In genomic region chrX:16995149-16995885, ce11 we compare ENCODE assay signal across 1 worm cellular context.
A peak's percentile ranks its signal among the peaks of the same experiment; 100 is the strongest.
TF ChIP-seq lines count a peak whose summit lies in the region.

No protein-coding gene starts in this region.

TF ChIP-seq in whole organism, L1 larva, 84 proteins besides CTCF, POLR2A, EP300 and RAD21 (continued from another document):
- TF ChIP-seq pag-3 (tag; optimal IDR thresholded peaks at IDR 0.05; lab: Kevin White, UChicago; ENCODE audit: borderline replicate concordance, insufficient read depth) = peak; percentile 14
TF ChIP-seq in whole organism, L1 larva: peak in this region for 8.
